Fruit fly (Drosophila melanogaster) whole organism, embryonic: ENCODE data around the gene spidey.

Source experiments
- Ada2b ChIP-seq: fragments of 200-800 bp; sonication (Bioruptor generic); IDR thresholded peaks from 2 replicates; pipeline ENCODE4 v1.3.6; 2022; ENCODE audit warnings: missing biosample characterization, missing genetic modification characterization
- Aef1 ChIP-seq: fragments of 200-800 bp; sonication (Bioruptor generic); IDR thresholded peaks from 3 replicates; pipeline ENCODE4 v1.3.6; 2022; ENCODE audit warnings: missing biosample characterization, missing genetic modification characterization
- Atf3 ChIP-seq: fragments of 200-800 bp; sonication (Bioruptor generic); optimal IDR thresholded peaks from 3 replicates; lab custom pipeline; 2016; ENCODE audit warnings: missing biosample characterization, missing genetic modification characterization
- Awh ChIP-seq: fragments of 200-800 bp; sonication (Bioruptor generic); IDR thresholded peaks from 2 replicates; pipeline ENCODE4, ENCODE4 v1.3.6; 2022; ENCODE audit warnings: missing biosample characterization, missing genetic modification characterization
- B-H2 ChIP-seq: fragments of 200-800 bp; sonication (Bioruptor generic); optimal IDR thresholded peaks from 2 replicates; lab custom pipeline; 2018; ENCODE audit warnings: missing biosample characterization, mild to moderate bottlenecking, missing genetic modification characterization
- BtbVII ChIP-seq: fragments of 200-800 bp; sonication (Bioruptor generic); optimal IDR thresholded peaks from 3 replicates; lab custom pipeline; 2017; ENCODE audit warnings: missing biosample characterization, mild to moderate bottlenecking, missing genetic modification characterization
- CG10267 ChIP-seq: fragments of 200-800 bp; sonication (Bioruptor generic); optimal IDR thresholded peaks from 2 replicates; lab custom pipeline; 2018; ENCODE audit warnings: missing biosample characterization, mild to moderate bottlenecking, missing genetic modification characterization, moderate library complexity
- CG10959 ChIP-seq: fragments of 200-800 bp; sonication (Bioruptor generic); IDR thresholded peaks from 2 replicates; pipeline ENCODE4 v1.3.6; 2022; ENCODE audit warnings: missing biosample characterization, missing genetic modification characterization
- CG12236 ChIP-seq: fragments of 200-800 bp; sonication (Bioruptor generic); optimal IDR thresholded peaks from 2 replicates; lab custom pipeline; 2016; ENCODE audit warnings: missing biosample characterization, missing genetic modification characterization
- CG13624 ChIP-seq: fragments of 200-800 bp; sonication (Bioruptor generic); optimal IDR thresholded peaks from 2 replicates; lab custom pipeline; 2016; ENCODE audit warnings: missing biosample characterization, missing genetic modification characterization
- CG15011 ChIP-seq: fragments of 200-800 bp; sonication (Bioruptor generic); optimal IDR thresholded peaks from 3 replicates; lab custom pipeline; 2018; ENCODE audit warnings: missing biosample characterization, mild to moderate bottlenecking, missing genetic modification characterization
- CG17385 ChIP-seq: fragments of 200-800 bp; sonication (Bioruptor generic); optimal IDR thresholded peaks from 3 replicates; lab custom pipeline; 2018; ENCODE audit warnings: missing biosample characterization, mild to moderate bottlenecking, missing genetic modification characterization
- CG1832 ChIP-seq: fragments of 200-800 bp; sonication (Bioruptor generic); optimal IDR thresholded peaks from 2 replicates; lab custom pipeline; 2017; ENCODE audit warnings: missing biosample characterization, mild to moderate bottlenecking, missing genetic modification characterization, inconsistent platforms
- CG2116 ChIP-seq: fragments of 200-800 bp; sonication (Bioruptor generic); optimal IDR thresholded peaks from 3 replicates; lab custom pipeline; 2018; ENCODE audit warnings: missing biosample characterization, mild to moderate bottlenecking, missing genetic modification characterization
- CG2129 ChIP-seq: fragments of 200-800 bp; sonication (Bioruptor generic); IDR thresholded peaks from 2 replicates; pipeline ENCODE4 v1.3.6; 2022; ENCODE audit warnings: missing biosample characterization, missing genetic modification characterization; ENCODE audit not compliant: partially characterized antibody
- CG3281 ChIP-seq: fragments of 200-800 bp; sonication (Bioruptor generic); optimal IDR thresholded peaks from 3 replicates; lab custom pipeline; 2017; ENCODE audit warnings: missing biosample characterization, mild to moderate bottlenecking, missing genetic modification characterization
- CG6654 ChIP-seq: fragments of 200-800 bp; sonication (Bioruptor generic); optimal IDR thresholded peaks from 2 replicates; lab custom pipeline; 2017; ENCODE audit warnings: missing biosample characterization, mild to moderate bottlenecking, missing genetic modification characterization
- CG7928 ChIP-seq: fragments of 200-800 bp; sonication (Bioruptor generic); optimal IDR thresholded peaks from 2 replicates; lab custom pipeline; 2017; ENCODE audit warnings: missing biosample characterization, mild to moderate bottlenecking, missing genetic modification characterization
- Dek ChIP-seq: fragments of 200-800 bp; sonication (Bioruptor generic); optimal IDR thresholded peaks from 3 replicates; lab custom pipeline; 2019; ENCODE audit warnings: missing biosample characterization, mild to moderate bottlenecking, missing genetic modification characterization, moderate library complexity
- Doc2 ChIP-seq: fragments of 200-800 bp; sonication (Bioruptor generic); IDR thresholded peaks from 2 replicates; pipeline ENCODE4 v1.3.6; 2022; ENCODE audit warnings: missing biosample characterization, missing genetic modification characterization
- Hmr ChIP-seq: fragments of 200-800 bp; sonication (Bioruptor generic); optimal IDR thresholded peaks from 3 replicates; lab custom pipeline; 2017; ENCODE audit warnings: mild to moderate bottlenecking, missing biosample characterization, missing genetic modification reagents, missing genetic modification characterization
- MTF-1 ChIP-seq: fragments of 200-800 bp; sonication (Bioruptor generic); optimal IDR thresholded peaks from 2 replicates; lab custom pipeline; 2018; ENCODE audit warnings: missing biosample characterization, mild to moderate bottlenecking, missing genetic modification characterization, borderline replicate concordance
- NC2α ChIP-seq: fragments of 200-800 bp; sonication (Bioruptor generic); optimal IDR thresholded peaks from 2 replicates; lab custom pipeline; 2016; ENCODE audit warnings: missing biosample characterization, missing genetic modification characterization
- Optix ChIP-seq: fragments of 200-800 bp; sonication (Bioruptor generic); IDR thresholded peaks from 3 replicates; pipeline ENCODE4 v1.3.6; 2022; ENCODE audit warnings: missing biosample characterization, missing genetic modification characterization
- Rx ChIP-seq: fragments of 200-800 bp; sonication (Bioruptor generic); IDR thresholded peaks from 2 replicates; pipeline ENCODE4 v1.3.6; 2022; ENCODE audit warnings: missing biosample characterization, missing genetic modification characterization
- Xbp1 ChIP-seq: fragments of 200-800 bp; sonication (Bioruptor generic); optimal IDR thresholded peaks from 3 replicates; lab custom pipeline; 2016; ENCODE audit warnings: missing biosample characterization, mild to moderate bottlenecking, missing genetic modification characterization
- YL-1 ChIP-seq: fragments of 200-800 bp; sonication (Bioruptor generic); optimal IDR thresholded peaks from 3 replicates; lab custom pipeline; 2017; ENCODE audit warnings: missing biosample characterization, mild to moderate bottlenecking, missing genetic modification characterization
- cwo ChIP-seq: fragments of 200-800 bp; sonication (Bioruptor generic); optimal IDR thresholded peaks from 3 replicates; lab custom pipeline; 2017; ENCODE audit warnings: missing biosample characterization, missing genetic modification characterization, mild to moderate bottlenecking, moderate library complexity, missing genetic modification reagents
- eve ChIP-seq, 2 experiments: fragments of >200 bp; optimal IDR thresholded peaks; 2 replicates each; lab custom pipeline; 2017; ENCODE audit warnings: missing biosample characterization in 2 of 2, missing genetic modification characterization in 2 of 2
- fd102C ChIP-seq: fragments of 200-800 bp; sonication (Bioruptor generic); optimal IDR thresholded peaks from 2 replicates; lab custom pipeline; 2018; ENCODE audit warnings: missing biosample characterization, mild to moderate bottlenecking, missing genetic modification characterization, moderate library complexity
- ftz-f1 ChIP-seq: fragments of 200-800 bp; sonication (Bioruptor generic); optimal IDR thresholded peaks from 2 replicates; lab custom pipeline; 2016; ENCODE audit warnings: missing biosample characterization, missing genetic modification characterization
- ham ChIP-seq: fragments of 200-800 bp; sonication (Bioruptor generic); IDR thresholded peaks from 2 replicates; pipeline ENCODE4 v1.3.6; 2022; ENCODE audit warnings: missing biosample characterization, missing genetic modification characterization
- jigr1 ChIP-seq: fragments of 200-800 bp; sonication (Bioruptor generic); IDR thresholded peaks from 3 replicates; pipeline ENCODE4 v1.3.6; 2022; ENCODE audit warnings: missing biosample characterization, missing genetic modification characterization
- lbe ChIP-seq: fragments of 200-800 bp; sonication (Bioruptor generic); optimal IDR thresholded peaks from 2 replicates; lab custom pipeline; 2016; ENCODE audit warnings: missing biosample characterization, mild to moderate bottlenecking, missing genetic modification characterization
- org-1 ChIP-seq: fragments of 200-800 bp; sonication (Bioruptor generic); optimal IDR thresholded peaks from 2 replicates; lab custom pipeline; 2017; ENCODE audit warnings: missing biosample characterization, missing genetic modification characterization
- pho ChIP-seq: fragments of 200-800 bp; sonication (Bioruptor generic); optimal IDR thresholded peaks from 2 replicates; lab custom pipeline; 2016; ENCODE audit warnings: missing biosample characterization, missing genetic modification characterization
- pum ChIP-seq: fragments of 200-800 bp; sonication (Bioruptor generic); optimal IDR thresholded peaks from 2 replicates; lab custom pipeline; 2016; ENCODE audit warnings: missing biosample characterization, missing genetic modification characterization
- pzg ChIP-seq: fragments of 200-800 bp; sonication (Bioruptor generic); optimal IDR thresholded peaks from 3 replicates; lab custom pipeline; 2018; ENCODE audit warnings: missing biosample characterization, mild to moderate bottlenecking, missing genetic modification characterization, moderate library complexity
- ro ChIP-seq: fragments of 200-800 bp; sonication (Bioruptor generic); IDR thresholded peaks from 2 replicates; pipeline ENCODE4 v1.3.6; 2022; ENCODE audit warnings: missing biosample characterization, missing genetic modification characterization
- schlank ChIP-seq: fragments of 200-800 bp; sonication (Bioruptor generic); optimal IDR thresholded peaks from 2 replicates; lab custom pipeline; 2018; ENCODE audit warnings: missing biosample characterization, mild to moderate bottlenecking, missing genetic modification characterization
- sob ChIP-seq: fragments of 200-800 bp; sonication (Bioruptor generic); IDR thresholded peaks from 2 replicates; pipeline ENCODE4 v1.3.6; 2022; ENCODE audit warnings: missing biosample characterization, missing genetic modification characterization
- stwl ChIP-seq: fragments of 200-800 bp; sonication (Bioruptor generic); optimal IDR thresholded peaks from 3 replicates; lab custom pipeline; 2018; ENCODE audit warnings: missing biosample characterization, mild to moderate bottlenecking, missing genetic modification characterization, moderate library complexity
- tll ChIP-seq, 2 experiments: fragments of 200-800 bp in 1 of 2; fragments of >200 bp in 1 of 2; sonication (Bioruptor generic) in 1 of 2; optimal IDR thresholded peaks; 2 replicates each; lab custom pipeline; 2017 to 2019; ENCODE audit warnings: missing biosample characterization in 2 of 2, missing genetic modification characterization in 2 of 2, mild to moderate bottlenecking in 1 of 2, moderate library complexity in 1 of 2
- trh ChIP-seq: fragments of 200-800 bp; sonication (Bioruptor generic); optimal IDR thresholded peaks from 2 replicates; lab custom pipeline; 2016; ENCODE audit warnings: missing biosample characterization, missing genetic modification characterization
- tx ChIP-seq: fragments of 200-800 bp; sonication (Bioruptor generic); optimal IDR thresholded peaks from 2 replicates; lab custom pipeline; 2016; ENCODE audit warnings: missing biosample characterization, missing genetic modification characterization
- unc-4 ChIP-seq: fragments of 200-800 bp; sonication (Bioruptor generic); IDR thresholded peaks from 2 replicates; pipeline ENCODE4 v1.3.6; 2022; ENCODE audit warnings: missing biosample characterization, missing genetic modification characterization; ENCODE audit not compliant: partially characterized antibody
- yki ChIP-seq: fragments of >200 bp; optimal IDR thresholded peaks from 3 replicates; lab custom pipeline; 2018
- zen2 ChIP-seq: fragments of 200-800 bp; sonication (Bioruptor generic); IDR thresholded peaks from 3 replicates; pipeline ENCODE4 v1.3.6; 2022; ENCODE audit warnings: missing biosample characterization, missing genetic modification characterization; ENCODE audit not compliant: partially characterized antibody
- zfh1 ChIP-seq: fragments of 200-800 bp; sonication (Bioruptor generic); IDR thresholded peaks from 3 replicates; pipeline ENCODE4 v1.3.6; 2022; ENCODE audit warnings: missing biosample characterization, missing genetic modification characterization

spidey gene

dm6 chrX:7901153-7902038, 7.3 kb upstream of the spidey start, which contains the start of the genes RpS6 and bys (continued):
- TF ChIP-seq zen2: peak; percentile 71
- peak; percentile 43; the same call in 1 of the 2 replicates for TF ChIP-seq Awh (GFP tag; lab: Robert Waterston, UW)
- peak; percentile 74 for TF ChIP-seq CG2129
- no peak for TF ChIP-seq yki (lab: Kevin White, UChicago)
- peak; percentile 17; the same call in 1 of the 2 replicates for TF ChIP-seq Rx (GFP tag; lab: Robert Waterston, UW)
- TF ChIP-seq ham (GFP tag; lab: Robert Waterston, UW): no peak
- no peak for TF ChIP-seq ftz-f1
- peak; percentile 69 for TF ChIP-seq zfh1 (GFP tag; lab: Robert Waterston, UW)
- peak; percentile 63 for TF ChIP-seq CG17385 (GFP tag; lab: Kevin White, UChicago)
- TF ChIP-seq tll (GFP tag; optimal IDR thresholded peaks at IDR 0.05; lab: Kevin White, UChicago): no peak
- TF ChIP-seq Ada2b (GFP tag; lab: Robert Waterston, UW): peak; percentile 40; the same call in 1 of the 2 replicates
- TF ChIP-seq Doc2: no peak
- peak; percentile 63 for TF ChIP-seq YL-1
- TF ChIP-seq CG2116 (GFP tag; lab: Kevin White, UChicago): peak; percentile 91
- no peak for TF ChIP-seq CG1832 (GFP tag; lab: Kevin White, UChicago)
- no peak for TF ChIP-seq Atf3
- TF ChIP-seq lbe (GFP tag; lab: Kevin White, UChicago): peak; percentile 56
- no peak for TF ChIP-seq jigr1 (GFP tag; lab: Robert Waterston, UW)
- peak; percentile 73 for TF ChIP-seq sob
- TF ChIP-seq tx: no peak
- no peak for TF ChIP-seq fd102C
- peak; percentile 68 for TF ChIP-seq Hmr (GFP tag; lab: Kevin White, UChicago)
- peak; percentile 63 for TF ChIP-seq CG10267 (tag; lab: Kevin White, UChicago)
- TF ChIP-seq eve (GFP tag; optimal IDR thresholded peaks at IDR 0.05; lab: Kevin White, UChicago): no peak
- peak; percentile 64 for TF ChIP-seq schlank (tag; lab: Kevin White, UChicago)
- TF ChIP-seq pum: peak; percentile 1
- peak; percentile 54 for TF ChIP-seq Xbp1 (GFP tag; lab: Kevin White, UChicago)
- peak; percentile 40 for TF ChIP-seq B-H2
- TF ChIP-seq BtbVII: peak; percentile 77
- TF ChIP-seq CG12236: no peak
- TF ChIP-seq trh (GFP tag; lab: Kevin White, UChicago): no peak
- TF ChIP-seq CG13624: peak; percentile 32
- peak; percentile 67 for TF ChIP-seq CG3281
- no peak for TF ChIP-seq CG6654 (GFP tag; lab: Kevin White, UChicago)
- no peak for TF ChIP-seq Dek
- TF ChIP-seq cwo: peak; percentile 60
- TF ChIP-seq stwl (tag; lab: Kevin White, UChicago): peak; percentile 23
- peak; percentile 85 for TF ChIP-seq MTF-1
- TF ChIP-seq CG15011 (GFP tag; lab: Kevin White, UChicago): no peak
- peak; percentile 58 for TF ChIP-seq pzg (GFP tag; lab: Kevin White, UChicago)
- no peak for TF ChIP-seq CG10959 (GFP tag; lab: Robert Waterston, UW)
- no peak for TF ChIP-seq NC2α
- peak; percentile 73 for TF ChIP-seq unc-4 (GFP tag; lab: Robert Waterston, UW)
- no peak; the same call in 1 of the 2 replicates for TF ChIP-seq ro (GFP tag; lab: Robert Waterston, UW)
- TF ChIP-seq pho (GFP tag; lab: Kevin White, UChicago): no peak
- 0 out of 3 replicates have a peak, but pooled peaks have one; percentile 15 for TF ChIP-seq Aef1 (GFP tag; lab: Robert Waterston, UW)
- TF ChIP-seq CG7928: peak; percentile 82
- TF ChIP-seq Optix: 0 out of 3 replicates have a peak, but pooled peaks have one; percentile 32
- no peak for TF ChIP-seq org-1 (GFP tag; lab: Kevin White, UChicago)
